Fruit fly (Drosophila melanogaster): ENCODE measurements around the gene Sfp24Ba.

Sfp24Ba gene

dm6 chr2L:3657349-3658142 lies 10.8 kb downstream of the Sfp24Ba start (continued):
- TF ChIP-seq Hr78 (GFP tag; optimal IDR thresholded peaks at IDR 0.05) = no peak
- TF ChIP-seq CG14050 (GFP tag; IDR thresholded peaks at IDR 0.05) = no peak
- peak; percentile 58 for TF ChIP-seq CG17359 (tag; optimal IDR thresholded peaks at IDR 0.05)
- TF ChIP-seq Hr39 (optimal IDR thresholded peaks at IDR 0.05) = no peak
- 0 out of 2 replicates have a peak, but pooled peaks have one; percentile 17 for TF ChIP-seq stc (GFP tag; IDR thresholded peaks at IDR 0.05)
- TF ChIP-seq tgo (GFP tag; IDR thresholded peaks at IDR 0.05) = no peak; the same call in 2 of the 3 replicates
- no peak for TF ChIP-seq Oli (tag; optimal IDR thresholded peaks at IDR 0.05)

- TF ChIP-seq Bdp1 (GFP tag; optimal IDR thresholded peaks at IDR 0.05) (no peak), Chrac-16 (GFP tag; optimal IDR thresholded peaks at IDR 0.05) (no peak), Oli (tag; optimal IDR thresholded peaks at IDR 0.05) (no peak), CG11456 (GFP tag; IDR thresholded peaks at IDR 0.05) (no peak), YL-1 (GFP tag; optimal IDR thresholded peaks at IDR 0.05) (no peak), HmgD (GFP tag; optimal IDR thresholded peaks at IDR 0.05) (no peak), zen (tag; optimal IDR thresholded peaks at IDR 0.05) (no peak), CG4360 (GFP tag; IDR thresholded peaks at IDR 0.05) (peak; percentile 13; the same call in 1 of the 2 replicates), CG2712 (tag; optimal IDR thresholded peaks at IDR 0.05) (no peak), CG1792 (GFP tag; optimal IDR thresholded peaks at IDR 0.05) (no peak), CG12155 (GFP tag; optimal IDR thresholded peaks at IDR 0.05) (peak; percentile 93), Jarid2 (GFP tag; optimal IDR thresholded peaks at IDR 0.05) (peak; percentile 96), CG30020 (tag; optimal IDR thresholded peaks at IDR 0.05) (no peak), CG18476 (GFP tag; optimal IDR thresholded peaks at IDR 0.05) (no peak), CG3163 (GFP tag; optimal IDR thresholded peaks at IDR 0.05) (peak; percentile 64), CG11093 (GFP tag; IDR thresholded peaks at IDR 0.05) (no peak), CG13296 (GFP tag; optimal IDR thresholded peaks at IDR 0.05) (no peak), CG7963 (GFP tag; IDR thresholded peaks at IDR 0.05; ENCODE audit: partially characterized antibody) (no peak), Doc3 (GFP tag; IDR thresholded peaks at IDR 0.05; ENCODE audit: partially characterized antibody) (no peak), ci (GFP tag; IDR thresholded peaks at IDR 0.05) (peak; percentile 17; the same call in 1 of the 3 replicates), row (GFP tag; IDR thresholded peaks at IDR 0.05) (peak; percentile 6; the same call in 1 of the 3 replicates), pfk (GFP tag; optimal IDR thresholded peaks at IDR 0.05) (peak; percentile 76), Lim3 (GFP tag; IDR thresholded peaks at IDR 0.05) (no peak), CG4707 (GFP tag; optimal IDR thresholded peaks at IDR 0.05) (no peak), hb (GFP tag; IDR thresholded peaks at IDR 0.05; ENCODE audit: partially characterized antibody) (no peak), Mes4 (GFP tag; optimal IDR thresholded peaks at IDR 0.05) (no peak), CG8388 (GFP tag; optimal IDR thresholded peaks at IDR 0.05) (no peak), sens (GFP tag) (peak; percentile 20), CG11560 (tag; IDR thresholded peaks at IDR 0.05) (no peak), CG10147 (GFP tag; optimal IDR thresholded peaks at IDR 0.05) (no peak), CG43689 (GFP tag; IDR thresholded peaks at IDR 0.05) (no peak), zfh2 (GFP tag; optimal IDR thresholded peaks at IDR 0.05) (no peak), CG15011 (GFP tag; optimal IDR thresholded peaks at IDR 0.05) (no peak), gsb (GFP tag; IDR thresholded peaks at IDR 0.05) (no peak), lab (GFP tag; optimal IDR thresholded peaks at IDR 0.05) (peak; percentile 20), seq (GFP tag; IDR thresholded peaks at IDR 0.05) (no peak), Side (GFP tag; optimal IDR thresholded peaks at IDR 0.05) (no peak), chinmo (GFP tag; IDR thresholded peaks at IDR 0.05; ENCODE audit: partially characterized antibody) (0 out of 4 replicates have a peak, but pooled peaks have one; percentile 34), bbx (GFP tag; IDR thresholded peaks at IDR 0.05; ENCODE audit: partially characterized antibody) (peak; percentile 21; the same call in 1 of the 2 replicates), HLH4C (GFP tag; IDR thresholded peaks at IDR 0.05; ENCODE audit: partially characterized antibody) (no peak), MTF-1 (GFP tag; optimal IDR thresholded peaks at IDR 0.05; ENCODE audit: borderline replicate concordance) (no peak), odd (GFP tag; optimal IDR thresholded peaks at IDR 0.05) (no peak)
These were observed 11.7 kb downstream of the Sfp24Ba start, which contains the start of gene for for dm6 chr2L:3656667-3657066. Gene for, minus strand, starts transcription at chr2L:3656953.
